Fruit fly (Drosophila melanogaster) whole organism, adult: ENCODE results near the gene PGRP-SA.

Source experiments
- CG11617 ChIP-seq: fragments of 200-800 bp; sonication (Bioruptor generic); optimal IDR thresholded peaks from 2 replicates; lab custom pipeline; 2017; ENCODE audit warnings: mild to moderate bottlenecking, missing biosample characterization, missing genetic modification reagents, missing genetic modification characterization
- CG12768 ChIP-seq: fragments of 200-800 bp; sonication (Bioruptor generic); optimal IDR thresholded peaks from 2 replicates; lab custom pipeline; 2017; ENCODE audit warnings: missing biosample characterization, missing genetic modification characterization, mild to moderate bottlenecking, moderate library complexity, missing genetic modification reagents
- CG14711 ChIP-seq: fragments of 200-800 bp; sonication (Bioruptor generic); optimal IDR thresholded peaks from 2 replicates; lab custom pipeline; 2018; ENCODE audit warnings: missing biosample characterization, mild to moderate bottlenecking, missing genetic modification characterization, moderate library complexity
- CG1620 ChIP-seq: fragments of 200-800 bp; sonication (Bioruptor generic); optimal IDR thresholded peaks from 2 replicates; lab custom pipeline; 2016; ENCODE audit warnings: missing biosample characterization, missing genetic modification characterization
- CG33017 ChIP-seq: fragments of 200-800 bp; sonication (Bioruptor generic); optimal IDR thresholded peaks from 2 replicates; lab custom pipeline; 2018; ENCODE audit warnings: missing biosample characterization, mild to moderate bottlenecking, missing genetic modification characterization, moderate library complexity
- CG5204 ChIP-seq: fragments of 200-800 bp; sonication (Bioruptor generic); optimal IDR thresholded peaks from 2 replicates; lab custom pipeline; 2016; ENCODE audit warnings: missing biosample characterization, missing genetic modification characterization
- CG7045 ChIP-seq: fragments of 200-800 bp; sonication (Bioruptor generic); optimal IDR thresholded peaks from 2 replicates; lab custom pipeline; 2017; ENCODE audit warnings: missing biosample characterization, mild to moderate bottlenecking, missing genetic modification characterization
- CG7101 ChIP-seq: fragments of 200-800 bp; sonication (Bioruptor generic); optimal IDR thresholded peaks from 2 replicates; lab custom pipeline; 2018; ENCODE audit warnings: missing biosample characterization, mild to moderate bottlenecking, missing genetic modification characterization, moderate library complexity
- Clk ChIP-seq: fragments of 200-800 bp; sonication (Bioruptor generic); optimal IDR thresholded peaks from 2 replicates; lab custom pipeline; 2017; ENCODE audit warnings: missing biosample characterization, missing genetic modification characterization
- Crg-1 ChIP-seq: fragments of 200-800 bp; sonication (Bioruptor generic); optimal IDR thresholded peaks from 2 replicates; lab custom pipeline; 2016; ENCODE audit warnings: missing biosample characterization, missing genetic modification characterization
- Hr96 ChIP-seq: fragments of 200-800 bp; sonication (Bioruptor generic); optimal IDR thresholded peaks from 2 replicates; lab custom pipeline; 2016; ENCODE audit warnings: missing biosample characterization, missing genetic modification characterization
- Mnt ChIP-seq: fragments of 200-800 bp; sonication (Bioruptor generic); optimal IDR thresholded peaks from 2 replicates; lab custom pipeline; 2016; ENCODE audit warnings: missing biosample characterization, mild to moderate bottlenecking, missing genetic modification characterization
- bab1 ChIP-seq: fragments of 200-800 bp; sonication (Bioruptor generic); optimal IDR thresholded peaks from 3 replicates; lab custom pipeline; 2019; ENCODE audit warnings: missing biosample characterization, mild to moderate bottlenecking, missing genetic modification characterization, moderate library complexity
- cic ChIP-seq: fragments of 200-800 bp; sonication (Bioruptor generic); optimal IDR thresholded peaks from 2 replicates; lab custom pipeline; 2017; ENCODE audit warnings: missing biosample characterization, mild to moderate bottlenecking, missing genetic modification characterization, moderate library complexity
- cnc ChIP-seq, 2 experiments: fragments of >200 bp; optimal IDR thresholded peaks; 2 replicates each; lab custom pipeline; 2017
- kay ChIP-seq: fragments of 200-800 bp; sonication (Bioruptor generic); peaks from one replicate; lab custom pipeline; 2016; ENCODE audit warnings: missing biosample characterization, missing genetic modification characterization, borderline replicate concordance
- ovo ChIP-seq: fragments of 200-800 bp; sonication (Bioruptor generic); optimal IDR thresholded peaks from 2 replicates; lab custom pipeline; 2016; ENCODE audit warnings: missing biosample characterization, missing genetic modification characterization
- pad ChIP-seq: fragments of 200-800 bp; sonication (Bioruptor generic); optimal IDR thresholded peaks from 3 replicates; lab custom pipeline; 2017; ENCODE audit warnings: missing biosample characterization, missing genetic modification characterization, mild to moderate bottlenecking, moderate library complexity, missing genetic modification reagents
- tj ChIP-seq: fragments of 200-800 bp; sonication (Bioruptor generic); optimal IDR thresholded peaks from 3 replicates; lab custom pipeline; 2017; ENCODE audit warnings: missing biosample characterization, mild to moderate bottlenecking, missing genetic modification characterization, moderate library complexity
- toe ChIP-seq: fragments of 200-800 bp; sonication (Bioruptor generic); optimal IDR thresholded peaks from 2 replicates; lab custom pipeline; 2016; ENCODE audit warnings: missing biosample characterization, missing genetic modification characterization

Gene PGRP-SA

dm6 chrX:11561450-11562040 lies at the start of gene PGRP-SA:
PGRP-SA (plus strand) TSS chrX:11561643.
- TF ChIP-seq bab1 (GFP tag; lab: Kevin White, UChicago) (peak; percentile 38), CG7101 (tag; lab: Kevin White, UChicago) (peak; percentile 5), CG12768 (GFP tag; lab: Kevin White, UChicago) (peak; percentile 9), CG11617 (no peak), Hr96 (GFP tag; lab: Kevin White, UChicago) (no peak), Clk (GFP tag; lab: Kevin White, UChicago) (no peak), CG33017 (no peak), cic (GFP tag; lab: Kevin White, UChicago) (peak; percentile 79), CG1620 (GFP tag; lab: Kevin White, UChicago) (no peak), Crg-1 (no peak), CG5204 (GFP tag; lab: Kevin White, UChicago) (no peak), cnc (optimal IDR thresholded peaks at IDR 0.05; lab: Kevin White, UChicago) (no peak), ovo (GFP tag; lab: Kevin White, UChicago) (no peak)

dm6 chrX:11511955-11512354 lies 49.5 kb upstream of the PGRP-SA start:
- TF ChIP-seq CG11617, result no peak

dm6 chrX:11512868-11513267 lies 48.6 kb upstream of the PGRP-SA start:
- TF ChIP-seq CG11617 (no peak), tj (GFP tag; lab: Kevin White, UChicago) (peak; percentile 90)

- TF ChIP-seq toe (no peak), CG33017 (no peak), pad (no peak), CG14711 (tag; lab: Kevin White, UChicago) (no peak), Clk (GFP tag; lab: Kevin White, UChicago) (no peak), CG5204 (GFP tag; lab: Kevin White, UChicago) (no peak), CG12768 (GFP tag; lab: Kevin White, UChicago) (no peak), cnc (optimal IDR thresholded peaks at IDR 0.05; lab: Kevin White, UChicago) (no peak), tj (GFP tag; lab: Kevin White, UChicago) (no peak), CG1620 (GFP tag; lab: Kevin White, UChicago) (no peak), ovo (GFP tag; lab: Kevin White, UChicago) (no peak), Mnt (no peak), CG7101 (tag; lab: Kevin White, UChicago) (no peak), Hr96 (GFP tag; lab: Kevin White, UChicago) (no peak), cic (GFP tag; lab: Kevin White, UChicago) (no peak), kay (GFP tag; lab: Kevin White, UChicago) (no peak), Crg-1 (no peak), CG11617 (no peak), bab1 (GFP tag; lab: Kevin White, UChicago) (no peak), CG7045 (no peak)
These were observed 45.9 kb upstream of the PGRP-SA start for dm6 chrX:11515550-11515949.

dm6 chrX:11517295-11517694 lies 44.1 kb upstream of the PGRP-SA start:
- no peak for TF ChIP-seq CG5204 (GFP tag; lab: Kevin White, UChicago)
- TF ChIP-seq cic (GFP tag; lab: Kevin White, UChicago), result no peak
- TF ChIP-seq CG7101 (tag; lab: Kevin White, UChicago), result no peak
- no peak for TF ChIP-seq Clk (GFP tag; lab: Kevin White, UChicago)
- TF ChIP-seq cnc (optimal IDR thresholded peaks at IDR 0.05; lab: Kevin White, UChicago), result no peak
- no peak for TF ChIP-seq CG1620 (GFP tag; lab: Kevin White, UChicago)
- no peak for TF ChIP-seq CG12768 (GFP tag; lab: Kevin White, UChicago)
- no peak for TF ChIP-seq ovo (GFP tag; lab: Kevin White, UChicago)
- no peak for TF ChIP-seq kay (GFP tag; lab: Kevin White, UChicago)
- no peak for TF ChIP-seq Mnt
- no peak for TF ChIP-seq CG33017
- TF ChIP-seq tj (GFP tag; lab: Kevin White, UChicago), result no peak
- no peak for TF ChIP-seq bab1 (GFP tag; lab: Kevin White, UChicago)
- TF ChIP-seq Hr96 (GFP tag; lab: Kevin White, UChicago), result no peak
- TF ChIP-seq pad, result no peak
- TF ChIP-seq CG14711 (tag; lab: Kevin White, UChicago), result no peak

- TF ChIP-seq Clk (GFP tag; lab: Kevin White, UChicago), result peak; percentile 4
- TF ChIP-seq Crg-1, result no peak
- no peak for TF ChIP-seq kay (GFP tag; lab: Kevin White, UChicago)
- TF ChIP-seq tj (GFP tag; lab: Kevin White, UChicago), result peak; percentile 66
- peak; percentile 58 for TF ChIP-seq CG7045
- peak; percentile 4 for TF ChIP-seq ovo (GFP tag; lab: Kevin White, UChicago)
- no peak for TF ChIP-seq cic (GFP tag; lab: Kevin White, UChicago)
- TF ChIP-seq CG1620 (GFP tag; lab: Kevin White, UChicago), result peak; percentile 8
- no peak for TF ChIP-seq toe
- TF ChIP-seq CG14711 (tag; lab: Kevin White, UChicago), result peak; percentile 65
- peak; percentile 43 for TF ChIP-seq bab1 (GFP tag; lab: Kevin White, UChicago)
- no peak for TF ChIP-seq cnc (optimal IDR thresholded peaks at IDR 0.05; lab: Kevin White, UChicago)
- peak; percentile 76 for TF ChIP-seq CG7101 (tag; lab: Kevin White, UChicago)
- TF ChIP-seq CG11617, result no peak
- TF ChIP-seq CG5204 (GFP tag; lab: Kevin White, UChicago), result no peak
- TF ChIP-seq CG12768 (GFP tag; lab: Kevin White, UChicago), result peak; percentile 45
- peak; percentile 18 for TF ChIP-seq pad
- TF ChIP-seq CG33017, result no peak
- TF ChIP-seq Mnt, result peak; percentile 18
- TF ChIP-seq Hr96 (GFP tag; lab: Kevin White, UChicago), result no peak
These were observed 43.0 kb upstream of the PGRP-SA start for dm6 chrX:11518435-11518834.
